Worm (Caenorhabditis elegans): ENCODE data around the gene C09F9.2.

The C09F9.2 gene

ce11 chrII:14705215-14705614 lies at the start of gene C09F9.2:
Gene C09F9.2 (plus strand): TSS chrII:14705515.
- TF ChIP-seq C38D4.7 (GFP tag; optimal IDR thresholded peaks at IDR 0.05) (no peak), nhr-232 (tag; optimal IDR thresholded peaks at IDR 0.05) (no peak), ceh-9 (tag; optimal IDR thresholded peaks at IDR 0.05) (no peak), ceh-48 (tag; optimal IDR thresholded peaks at IDR 0.05) (no peak), ceh-31 (tag; optimal IDR thresholded peaks at IDR 0.05) (no peak), ref-2 (tag; optimal IDR thresholded peaks at IDR 0.05) (no peak), ahr-1 (tag; optimal IDR thresholded peaks at IDR 0.05) (no peak), ceh-24 (tag; optimal IDR thresholded peaks at IDR 0.05) (no peak), ets-4 (tag; optimal IDR thresholded peaks at IDR 0.05) (no peak), unc-55 (GFP tag; optimal IDR thresholded peaks at IDR 0.05) (no peak), dmd-4 (tag; optimal IDR thresholded peaks at IDR 0.05; ENCODE audit: borderline replicate concordance) (no peak), ceh-34 (tag; optimal IDR thresholded peaks at IDR 0.05) (no peak), rnt-1 (tag; optimal IDR thresholded peaks at IDR 0.05) (no peak), hlh-15 (tag; optimal IDR thresholded peaks at IDR 0.05) (no peak), madf-2 (tag; optimal IDR thresholded peaks at IDR 0.05) (no peak), T23F11.4 (GFP tag; optimal IDR thresholded peaks at IDR 0.05) (no peak), pha-4 (tag; optimal IDR thresholded peaks at IDR 0.05) (no peak), pag-3 (tag; optimal IDR thresholded peaks at IDR 0.05; ENCODE audit: borderline replicate concordance) (no peak), hlh-6 (tag; optimal IDR thresholded peaks at IDR 0.05) (no peak)

- TF ChIP-seq odd-2 (tag; optimal IDR thresholded peaks at IDR 0.05), result no peak
- no peak for TF ChIP-seq fax-1 (tag; optimal IDR thresholded peaks at IDR 0.05)
- TF ChIP-seq hlh-8 (tag; optimal IDR thresholded peaks at IDR 0.05), result no peak
- no peak for TF ChIP-seq F13H6.1 (tag; optimal IDR thresholded peaks at IDR 0.05)
- no peak for TF ChIP-seq che-1 (tag; optimal IDR thresholded peaks at IDR 0.05)
- TF ChIP-seq fkh-10 (GFP tag; optimal IDR thresholded peaks at IDR 0.05), result no peak
- TF ChIP-seq T23F11.4 (GFP tag; optimal IDR thresholded peaks at IDR 0.05), result no peak
- no peak for TF ChIP-seq unc-3 (GFP tag; conservative IDR thresholded peaks at IDR 0.05)
- TF ChIP-seq unc-3 (tag; optimal IDR thresholded peaks at IDR 0.05), result no peak
- no peak for TF ChIP-seq nhr-11 (tag; optimal IDR thresholded peaks at IDR 0.05)
- TF ChIP-seq C08G9.2 (tag; optimal IDR thresholded peaks at IDR 0.05), result no peak
- no peak for TF ChIP-seq sox-4 (tag; optimal IDR thresholded peaks at IDR 0.05)
- no peak for TF ChIP-seq gmeb-2 (tag; optimal IDR thresholded peaks at IDR 0.05)
Measured at ce11 chrII:14664647-14665518, 40.4 kb upstream of the C09F9.2 start.

- TF ChIP-seq hlh-30 (tag; optimal IDR thresholded peaks at IDR 0.05; ENCODE audit: insufficient read depth) (no peak), ztf-16 (tag; optimal IDR thresholded peaks at IDR 0.05) (no peak), odd-2 (tag; optimal IDR thresholded peaks at IDR 0.05) (no peak), pha-2 (tag; optimal IDR thresholded peaks at IDR 0.05) (no peak), ceh-19 (GFP tag; optimal IDR thresholded peaks at IDR 0.05) (no peak), zip-5 (tag; optimal IDR thresholded peaks at IDR 0.05) (no peak), Y22D7AL.16 (tag; optimal IDR thresholded peaks at IDR 0.05) (no peak), sdc-2 (tag; optimal IDR thresholded peaks at IDR 0.05) (no peak), lin-11 (tag; optimal IDR thresholded peaks at IDR 0.05) (no peak), pax-1 (tag; optimal IDR thresholded peaks at IDR 0.05) (no peak), K09A11.1 (tag; optimal IDR thresholded peaks at IDR 0.05; ENCODE audit: insufficient read depth) (no peak), K02D7.2 (tag; optimal IDR thresholded peaks at IDR 0.05) (no peak), ceh-34 (tag; optimal IDR thresholded peaks at IDR 0.05) (no peak), eyg-1 (tag; optimal IDR thresholded peaks at IDR 0.05) (no peak), pha-4 (tag; optimal IDR thresholded peaks at IDR 0.05) (no peak), ceh-6 (GFP tag; optimal IDR thresholded peaks at IDR 0.05) (no peak), unc-55 (GFP tag; optimal IDR thresholded peaks at IDR 0.05) (no peak), npax-4 (tag; optimal IDR thresholded peaks at IDR 0.05) (no peak), nhr-232 (tag; optimal IDR thresholded peaks at IDR 0.05) (no peak), dmd-4 (tag; optimal IDR thresholded peaks at IDR 0.05; ENCODE audit: borderline replicate concordance) (no peak)
Measured at ce11 chrII:14666274-14666673, 39.0 kb upstream of the C09F9.2 start.

Measured in whole organism, late embryonic.